Worm (Caenorhabditis elegans): Measurements from ENCODE around the gene nhr-39.

ce11 chrV:9340318-9340717 lies 37.2 kb downstream of the nhr-39 start:
- no peak for TF ChIP-seq flt-1 (GFP tag; IDR thresholded peaks at IDR 0.05)
- no peak for TF ChIP-seq klf-2 (GFP tag; conservative IDR thresholded peaks at IDR 0.05)
- TF ChIP-seq med-1 (GFP tag; optimal IDR thresholded peaks at IDR 0.05; ENCODE audit: insufficient read depth): no peak
- TF ChIP-seq cog-1 (tag; optimal IDR thresholded peaks at IDR 0.05): no peak
- 0 out of 2 replicates have a peak, but pooled peaks have one; percentile 8 for TF ChIP-seq tab-1 (GFP tag; IDR thresholded peaks at IDR 0.05)
- TF ChIP-seq T22C8.4 (GFP tag; IDR thresholded peaks at IDR 0.05): no peak
- no peak for TF ChIP-seq ref-1 (GFP tag; conservative IDR thresholded peaks at IDR 0.05)
- no peak for TF ChIP-seq ztf-29 (GFP tag; IDR thresholded peaks at IDR 0.05)

Data from whole organism, midembryonic.